Fruit fly (Drosophila melanogaster): ENCODE data around the gene CG17127.

CG17127 gene

dm6 chr2L:10818807-10819206 lies 48.1 kb downstream of the CG17127 start, which contains the start of gene CG6508:
TSS of gene CG6508 (plus strand) at chr2L:10819107.
- TF ChIP-seq h (GFP tag; optimal IDR thresholded peaks at IDR 0.05) (no peak), dsf (GFP tag; optimal IDR thresholded peaks at IDR 0.05; ENCODE audit: borderline replicate concordance) (no peak), OdsH (GFP tag; optimal IDR thresholded peaks at IDR 0.05) (no peak), tai (GFP tag; optimal IDR thresholded peaks at IDR 0.05) (no peak), Hnf4 (GFP tag; optimal IDR thresholded peaks at IDR 0.05) (no peak), HLH106 (tag; optimal IDR thresholded peaks at IDR 0.05) (no peak), woc (GFP tag; optimal IDR thresholded peaks at IDR 0.05) (no peak), Sp1 (GFP tag; optimal IDR thresholded peaks at IDR 0.05) (no peak)

DNA sequence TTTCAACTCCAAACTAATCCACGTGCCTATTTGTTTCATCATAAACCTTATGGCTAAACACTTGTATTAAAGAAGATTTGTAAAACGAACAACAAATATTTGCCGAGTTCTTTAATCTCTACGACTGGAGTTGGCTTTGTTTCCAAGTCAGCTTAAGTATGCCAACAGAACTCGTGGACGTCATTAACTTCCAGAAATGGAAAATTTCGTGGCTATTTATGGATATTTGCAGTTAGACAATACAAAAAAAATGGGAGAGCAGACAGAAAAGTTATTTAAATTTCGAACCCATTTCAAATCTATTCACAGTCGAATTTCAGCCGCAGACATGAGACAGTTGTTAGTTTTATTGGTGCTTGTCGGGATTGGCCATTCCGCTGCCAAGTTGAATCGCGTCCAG lies 49.7 kb downstream of the CG17127 start, which contains the start of gene CG17134:
TSS of gene CG17134 (plus strand) at position 301 of the 400 bp plus-strand sequence.
- TF ChIP-seq Hnf4 (GFP tag; optimal IDR thresholded peaks at IDR 0.05), result no peak
- no peak for TF ChIP-seq brk (GFP tag; optimal IDR thresholded peaks at IDR 0.05)
- no peak for TF ChIP-seq Myc (optimal IDR thresholded peaks at IDR 0.05)
- TF ChIP-seq Rel (GFP tag; optimal IDR thresholded peaks at IDR 0.05), result no peak
- no peak for TF ChIP-seq Rel (tag; optimal IDR thresholded peaks at IDR 0.05)
- TF ChIP-seq sage (GFP tag; optimal IDR thresholded peaks at IDR 0.05), result no peak
- no peak for TF ChIP-seq Mio (GFP tag; optimal IDR thresholded peaks at IDR 0.05)
- TF ChIP-seq Hr78 (GFP tag; optimal IDR thresholded peaks at IDR 0.05), result no peak
- no peak for TF ChIP-seq dl (GFP tag; optimal IDR thresholded peaks at IDR 0.05; ENCODE audit: insufficient read depth in 1 of 2, partially characterized antibody in 2 of 2)
- no peak for TF ChIP-seq HLH106 (tag; optimal IDR thresholded peaks at IDR 0.05)
- TF ChIP-seq lola (GFP tag; optimal IDR thresholded peaks at IDR 0.05), result no peak
- no peak for TF ChIP-seq Vsx2 (GFP tag; optimal IDR thresholded peaks at IDR 0.05; ENCODE audit: partially characterized antibody)
- no peak for TF ChIP-seq CG32264 (GFP tag; optimal IDR thresholded peaks at IDR 0.05)
- no peak for TF ChIP-seq Sp1 (GFP tag; optimal IDR thresholded peaks at IDR 0.05)
- TF ChIP-seq Jra (GFP tag; optimal IDR thresholded peaks at IDR 0.05), result no peak
- no peak for TF ChIP-seq GATAd (GFP tag; optimal IDR thresholded peaks at IDR 0.05)
- no peak for TF ChIP-seq pan (optimal IDR thresholded peaks at IDR 0.05)
- no peak for TF ChIP-seq dmrt93B (GFP tag; optimal IDR thresholded peaks at IDR 0.05)
- no peak for TF ChIP-seq CrebA (GFP tag; optimal IDR thresholded peaks at IDR 0.05; ENCODE audit: borderline replicate concordance)
